Comparison of ENCODE assay signal across 3 worm cellular contexts in the genomic region with DNA sequence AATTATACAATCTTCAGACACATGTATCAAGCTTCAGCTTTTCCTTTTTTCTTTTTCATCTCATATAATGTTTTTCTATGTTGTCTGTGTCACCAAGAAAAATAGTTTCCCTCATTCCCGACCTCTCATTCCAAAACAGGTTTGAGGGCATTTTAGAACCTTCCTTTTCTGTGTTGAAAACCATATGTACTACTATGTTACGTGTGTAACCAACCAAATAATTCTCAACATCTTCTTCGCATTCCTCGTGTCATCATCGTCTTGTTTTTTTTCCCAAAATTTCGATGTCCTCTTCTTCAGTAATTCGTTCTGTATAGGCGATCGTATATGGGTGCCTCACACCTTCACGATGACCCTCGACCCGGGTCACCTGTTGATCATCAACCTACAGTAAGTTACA.
A peak's percentile ranks its signal among the peaks of the same experiment; 100 is the strongest.
TF ChIP-seq lines count a peak whose summit lies in the region.

Gene pept-2 (plus strand): TSS at position 301 of the 400 bp plus-strand sequence.

TF ChIP-seq in whole organism, L1 larva, 84 proteins besides CTCF, POLR2A, EP300 and RAD21:
- TF ChIP-seq pqm-1 (tag; optimal IDR thresholded peaks at IDR 0.05; lab: Kevin White, UChicago) (no peak), blmp-1 (tag; optimal IDR thresholded peaks at IDR 0.05; lab: Kevin White, UChicago) (peak; percentile 24)

TF ChIP-seq in whole organism, L2 larva, 48 proteins besides CTCF, POLR2A, EP300 and RAD21:
- TF ChIP-seq crh-2 (tag; optimal IDR thresholded peaks at IDR 0.05; lab: Kevin White, UChicago) (no peak), elt-1 (tag; optimal IDR thresholded peaks at IDR 0.05; lab: Kevin White, UChicago) (no peak), nhr-25 (tag; optimal IDR thresholded peaks at IDR 0.05; lab: Kevin White, UChicago) (peak; percentile 31), blmp-1 (tag; optimal IDR thresholded peaks at IDR 0.05; lab: Kevin White, UChicago; ENCODE audit: insufficient read depth) (no peak), mbf-1 (tag; optimal IDR thresholded peaks at IDR 0.05; lab: Kevin White, UChicago) (no peak)

TF ChIP-seq in whole organism, L3 larva, 47 proteins besides CTCF, POLR2A, EP300 and RAD21:
- no peak for TF ChIP-seq mml-1 (tag; optimal IDR thresholded peaks at IDR 0.05; lab: Kevin White, UChicago)
- TF ChIP-seq nhr-25 (tag; optimal IDR thresholded peaks at IDR 0.05; lab: Kevin White, UChicago) = peak; percentile 31

Comparison
In these comparisons a context has a peak if more than half of its experiments do, and no peak if none do; other contexts are left out.
1. Of the 22 proteins assayed by ChIP-seq in both whole organism, L1 larva and whole organism, L2 larva: peak only in whole organism, L1 larva: blmp-1; only in whole organism, L2 larva: none; in both: none; in neither: 21.